Fruit fly (Drosophila melanogaster): ENCODE results near the gene Npc2c.

The Npc2c gene

dm6 chr3R:10087206-10087927 is 27.3 kb downstream of the Npc2c start (continued):
- TF ChIP-seq CG10267 (tag; optimal IDR thresholded peaks at IDR 0.05) (peak; percentile 20), Hr39 (optimal IDR thresholded peaks at IDR 0.05) (no peak), Lpt (GFP tag; optimal IDR thresholded peaks at IDR 0.05) (no peak), CG3838 (GFP tag; optimal IDR thresholded peaks at IDR 0.05) (no peak), CG17829 (tag; optimal IDR thresholded peaks at IDR 0.05) (peak; percentile 12), luna (GFP tag; optimal IDR thresholded peaks at IDR 0.05) (peak; percentile 35), CG17385 (GFP tag; optimal IDR thresholded peaks at IDR 0.05) (peak; percentile 52), Ssrp (tag; optimal IDR thresholded peaks at IDR 0.05) (peak; percentile 44), CG6272 (GFP tag; IDR thresholded peaks at IDR 0.05) (0 out of 2 replicates have a peak, but pooled peaks have one; percentile 33), mam (GFP tag; optimal IDR thresholded peaks at IDR 0.05) (peak; percentile 78), kni (GFP tag; optimal IDR thresholded peaks at IDR 0.05) (peak; percentile 62), CG1647 (GFP tag; optimal IDR thresholded peaks at IDR 0.05) (peak; percentile 38), nerfin-1 (tag; optimal IDR thresholded peaks at IDR 0.05) (no peak), HLH54F (GFP tag; optimal IDR thresholded peaks at IDR 0.05) (peak; percentile 65), CG10654 (GFP tag; optimal IDR thresholded peaks at IDR 0.05) (peak; percentile 62), Meics (GFP tag; optimal IDR thresholded peaks at IDR 0.05) (peak; percentile 75), Optix (GFP tag; IDR thresholded peaks at IDR 0.05) (peak; percentile 51; the same call in 1 of the 3 replicates), peb (GFP tag; IDR thresholded peaks at IDR 0.05) (0 out of 2 replicates have a peak, but pooled peaks have one; percentile 11), Rfx (GFP tag; IDR thresholded peaks at IDR 0.05) (peak; percentile 77), D19B (GFP tag; optimal IDR thresholded peaks at IDR 0.05) (peak; percentile 39), CG31441 (GFP tag; IDR thresholded peaks at IDR 0.05) (peak; percentile 58), Ravus (GFP tag; IDR thresholded peaks at IDR 0.05) (peak; percentile 4; the same call in 1 of the 2 replicates), gsb-n (tag; optimal IDR thresholded peaks at IDR 0.05) (no peak), ap (GFP tag; IDR thresholded peaks at IDR 0.05) (peak; percentile 52; the same call in 1 of the 2 replicates), CG2129 (GFP tag; IDR thresholded peaks at IDR 0.05; ENCODE audit: partially characterized antibody) (no peak), lov (optimal IDR thresholded peaks at IDR 0.05) (no peak), lov (GFP tag; IDR thresholded peaks at IDR 0.05) (no peak), Adf1 (GFP tag; IDR thresholded peaks at IDR 0.05) (peak; percentile 82), pb (GFP tag; optimal IDR thresholded peaks at IDR 0.05) (peak; percentile 41), ttk (GFP tag; IDR thresholded peaks at IDR 0.05) (peak; percentile 62), CG9817 (tag; optimal IDR thresholded peaks at IDR 0.05) (peak; percentile 28), dimm (GFP tag; IDR thresholded peaks at IDR 0.05) (no peak), scrt (GFP tag; optimal IDR thresholded peaks at IDR 0.05) (peak; percentile 24), CG2875 (GFP tag; optimal IDR thresholded peaks at IDR 0.05) (peak; percentile 40), CG11696 (GFP tag; IDR thresholded peaks at IDR 0.05) (peak; percentile 53; the same call in 1 of the 2 replicates), Oaz (GFP tag; IDR thresholded peaks at IDR 0.05) (peak; percentile 46; the same call in 1 of the 2 replicates), CG15514 (GFP tag; optimal IDR thresholded peaks at IDR 0.05) (peak; percentile 65), CHES-1-like (GFP tag; optimal IDR thresholded peaks at IDR 0.05) (peak; percentile 67), ato (GFP tag; IDR thresholded peaks at IDR 0.05; ENCODE audit: partially characterized antibody) (no peak), CG34422 (GFP tag; IDR thresholded peaks at IDR 0.05) (peak; percentile 80; the same call in 2 of the 3 replicates), trh (GFP tag; optimal IDR thresholded peaks at IDR 0.05) (peak; percentile 38), cg (GFP tag; optimal IDR thresholded peaks at IDR 0.05) (peak; percentile 96), Poxn (GFP tag; IDR thresholded peaks at IDR 0.05) (no peak), Ets97D (GFP tag; optimal IDR thresholded peaks at IDR 0.05) (peak; percentile 19), knrl (GFP tag; IDR thresholded peaks at IDR 0.05; ENCODE audit: partially characterized antibody) (0 out of 3 replicates have a peak, but pooled peaks have one; percentile 16), Ets65A (GFP tag) (peak; percentile 96), odd (GFP tag; optimal IDR thresholded peaks at IDR 0.05) (no peak), CG5953 (GFP tag; IDR thresholded peaks at IDR 0.05) (peak; percentile 61; the same call in 1 of the 2 replicates), CG7786 (GFP tag; optimal IDR thresholded peaks at IDR 0.05) (peak; percentile 61), Asciz (GFP tag; optimal IDR thresholded peaks at IDR 0.05) (peak; percentile 51)

All from whole organism, embryonic.